Worm (Caenorhabditis elegans) whole organism, early embryonic: ENCODE measurements around the gene C13E3.1.

ENCODE experiments used
- B0310.2 ChIP-seq: sonication (generic microtip); optimal IDR thresholded peaks from 2 replicates; lab custom pipeline; 2016; ENCODE audit warnings: mild to moderate bottlenecking, missing genetic modification characterization, missing compliant biosample characterization
- F13C5.2 ChIP-seq: sonication (generic microtip); optimal IDR thresholded peaks from 2 replicates; lab custom pipeline; 2017; ENCODE audit warnings: mild to moderate bottlenecking, missing genetic modification characterization, inconsistent platforms, missing compliant biosample characterization
- aly-1 ChIP-seq: sonication (generic microtip); optimal IDR thresholded peaks from 2 replicates; lab custom pipeline; 2016; ENCODE audit warnings: missing genetic modification characterization, missing compliant biosample characterization
- ama-1 ChIP-seq: fragments of 150-350 bp; optimal IDR thresholded peaks from 2 replicates; lab custom pipeline; 2014
- ceh-13 ChIP-seq: fragments of 200-800 bp; sonication (Bioruptor generic); optimal IDR thresholded peaks from 2 replicates; lab custom pipeline; 2018; ENCODE audit warnings: mild to moderate bottlenecking, missing genetic modification characterization, missing compliant biosample characterization
- ceh-36 ChIP-seq: sonication (generic microtip); optimal IDR thresholded peaks from 2 replicates; lab custom pipeline; 2016; ENCODE audit warnings: missing genetic modification characterization, inconsistent platforms, missing compliant biosample characterization
- ets-7 ChIP-seq: sonication (generic microtip); optimal IDR thresholded peaks from 2 replicates; lab custom pipeline; 2016; ENCODE audit warnings: missing genotype, missing genetic modification characterization, missing compliant biosample characterization
- flt-1 ChIP-seq: fragments of 200-800 bp; sonication (Bioruptor generic); IDR thresholded peaks from 2 replicates; pipeline ENCODE4 v1.3.6; 2022; ENCODE audit warnings: missing genetic modification characterization, missing compliant biosample characterization
- hmbx-1 ChIP-seq: sonication (generic microtip); optimal IDR thresholded peaks from 2 replicates; lab custom pipeline; 2016; ENCODE audit warnings: mild to moderate bottlenecking, missing genetic modification characterization, missing compliant biosample characterization
- hmg-4 ChIP-seq: fragments of 200-800 bp; sonication (Bioruptor generic); optimal IDR thresholded peaks from 2 replicates; lab custom pipeline; 2018; ENCODE audit warnings: mild to moderate bottlenecking, missing genetic modification characterization, missing compliant biosample characterization
- hnd-1 ChIP-seq: sonication (generic microtip); optimal IDR thresholded peaks from 2 replicates; lab custom pipeline; 2016; ENCODE audit warnings: missing genetic modification characterization, missing compliant biosample characterization
- pes-1 ChIP-seq: fragments of 200-800 bp; sonication (Bioruptor generic); IDR thresholded peaks from 2 replicates; pipeline ENCODE4 v1.3.6; 2022; ENCODE audit warnings: missing genetic modification reagents, missing genetic modification characterization, missing compliant biosample characterization
- scrt-1 ChIP-seq: fragments of 200-800 bp; sonication (Bioruptor generic); IDR thresholded peaks from 2 replicates; pipeline ENCODE4 v1.3.6; 2022; ENCODE audit warnings: missing genetic modification characterization, missing compliant biosample characterization
- sea-1 ChIP-seq: fragments of 200-800 bp; sonication (Bioruptor generic); conservative IDR thresholded peaks from 2 replicates; pipeline ENCODE4 v1.3.6; 2022; ENCODE audit warnings: missing genetic modification characterization, missing compliant biosample characterization
- tbx-11 ChIP-seq: fragments of 200-800 bp; sonication (Bioruptor generic); IDR thresholded peaks from 2 replicates; pipeline ENCODE4 v1.3.6; 2022; ENCODE audit warnings: missing genetic modification characterization, missing compliant biosample characterization
- tbx-37 ChIP-seq: fragments of 200-800 bp; sonication (Bioruptor generic); conservative IDR thresholded peaks from 2 replicates; pipeline ENCODE4 v1.3.6; 2022; ENCODE audit warnings: missing genetic modification reagents, missing genetic modification characterization, missing compliant biosample characterization
- tra-4 ChIP-seq: sonication (generic microtip); optimal IDR thresholded peaks from 2 replicates; lab custom pipeline; 2017; ENCODE audit warnings: missing genetic modification characterization, missing compliant biosample characterization

The C13E3.1 gene

ce11 chrX:8919323-8919722 lies 26.4 kb downstream of the C13E3.1 start, which contains the start of gene nlp-14:
nlp-14 (minus strand) TSS chrX:8919423.
- no peak for TF ChIP-seq ceh-36
- TF ChIP-seq hnd-1 = no peak
- TF ChIP-seq flt-1 = no peak
- TF ChIP-seq ets-7 = no peak
- no peak for TF ChIP-seq hmg-4 (GFP tag; lab: Kevin White, UChicago)
- no peak for TF ChIP-seq pes-1 (GFP tag; lab: Robert Waterston, UW)
- no peak for TF ChIP-seq sea-1 (GFP tag; lab: Robert Waterston, UW)
- TF ChIP-seq tbx-11 (GFP tag; lab: Robert Waterston, UW) = no peak
- TF ChIP-seq scrt-1 (GFP tag; lab: Robert Waterston, UW) = no peak

- TF ChIP-seq scrt-1 (GFP tag; lab: Robert Waterston, UW) (no peak), ama-1 (no peak), ceh-13 (GFP tag; lab: Kevin White, UChicago) (no peak), ceh-36 (no peak), sea-1 (GFP tag; lab: Robert Waterston, UW) (no peak), F13C5.2 (tag; lab: Kevin White, UChicago) (no peak), hmg-4 (GFP tag; lab: Kevin White, UChicago) (no peak), ets-7 (no peak), tbx-37 (GFP tag; lab: Robert Waterston, UW) (no peak), tbx-11 (GFP tag; lab: Robert Waterston, UW) (no peak), aly-1 (no peak), hnd-1 (no peak)
These were observed 28.3 kb downstream of the C13E3.1 start for ce11 chrX:8921221-8921620.

- TF ChIP-seq scrt-1 (GFP tag; lab: Robert Waterston, UW) (no peak; the same call in 1 of the 2 replicates), ama-1 (no peak), sea-1 (GFP tag; lab: Robert Waterston, UW) (no peak), B0310.2 (peak; percentile 35), hmbx-1 (tag; lab: Kevin White, UChicago) (peak; percentile 18), hnd-1 (peak; percentile 4), tbx-11 (GFP tag; lab: Robert Waterston, UW) (peak; percentile 51; the same call in 1 of the 2 replicates), ceh-36 (no peak), ets-7 (no peak), flt-1 (peak; percentile 58), hmg-4 (GFP tag; lab: Kevin White, UChicago) (no peak), ceh-13 (GFP tag; lab: Kevin White, UChicago) (no peak), aly-1 (no peak), tbx-37 (GFP tag; lab: Robert Waterston, UW) (peak; percentile 65), tra-4 (no peak), F13C5.2 (tag; lab: Kevin White, UChicago) (peak; percentile 30), pes-1 (GFP tag; lab: Robert Waterston, UW) (peak; percentile 79)
These were observed 32.5 kb downstream of the C13E3.1 start for ce11 chrX:8925443-8925842.

- TF ChIP-seq ets-7 = no peak
- no peak for TF ChIP-seq F13C5.2 (tag; lab: Kevin White, UChicago)
- no peak for TF ChIP-seq tbx-37 (GFP tag; lab: Robert Waterston, UW)
- no peak for TF ChIP-seq ama-1
- TF ChIP-seq B0310.2 = no peak
- TF ChIP-seq scrt-1 (GFP tag; lab: Robert Waterston, UW) = no peak
- no peak for TF ChIP-seq hnd-1
These were observed 33.4 kb downstream of the C13E3.1 start for ce11 chrX:8926341-8926740.

DNA sequence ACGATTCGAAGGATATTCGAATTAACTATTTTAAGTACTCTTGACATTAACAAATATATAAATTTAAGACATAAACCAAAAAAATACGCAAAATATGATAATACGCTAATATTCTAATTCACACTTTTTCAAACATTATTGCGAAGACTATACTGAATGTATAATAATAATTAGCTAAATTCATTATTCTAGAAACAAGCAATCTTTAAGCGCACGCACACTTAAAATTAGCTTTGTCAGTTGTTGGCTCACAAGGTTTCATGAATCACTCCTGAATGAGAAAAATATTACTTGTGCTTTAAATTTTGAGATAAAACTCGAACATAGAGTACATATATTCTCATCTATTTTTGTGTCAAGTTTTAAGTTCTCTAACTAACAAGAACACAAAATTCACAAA lies 34.0 kb downstream of the C13E3.1 start:
- TF ChIP-seq hmg-4 (GFP tag; lab: Kevin White, UChicago) (no peak), sea-1 (GFP tag; lab: Robert Waterston, UW) (no peak), ceh-36 (no peak), pes-1 (GFP tag; lab: Robert Waterston, UW) (no peak), B0310.2 (no peak), aly-1 (no peak), tra-4 (no peak), ceh-13 (GFP tag; lab: Kevin White, UChicago) (no peak), scrt-1 (GFP tag; lab: Robert Waterston, UW) (no peak), hnd-1 (no peak)

ce11 chrX:8929688-8930087 lies 36.8 kb downstream of the C13E3.1 start:
- no peak for TF ChIP-seq scrt-1 (GFP tag; lab: Robert Waterston, UW)
- no peak for TF ChIP-seq B0310.2
- no peak for TF ChIP-seq ama-1
- no peak for TF ChIP-seq hmg-4 (GFP tag; lab: Kevin White, UChicago)
- TF ChIP-seq pes-1 (GFP tag; lab: Robert Waterston, UW) = no peak
- TF ChIP-seq ceh-13 (GFP tag; lab: Kevin White, UChicago) = no peak
- TF ChIP-seq hnd-1 = no peak
- TF ChIP-seq tbx-11 (GFP tag; lab: Robert Waterston, UW) = no peak

- TF ChIP-seq hmg-4 (GFP tag; lab: Kevin White, UChicago) (no peak), tbx-11 (GFP tag; lab: Robert Waterston, UW) (no peak), aly-1 (no peak), ceh-13 (GFP tag; lab: Kevin White, UChicago) (no peak), hmbx-1 (tag; lab: Kevin White, UChicago) (no peak), F13C5.2 (tag; lab: Kevin White, UChicago) (no peak), tra-4 (no peak), pes-1 (GFP tag; lab: Robert Waterston, UW) (no peak)
These were observed 38.0 kb downstream of the C13E3.1 start, which contains the start of gene acs-22 for ce11 chrX:8930879-8931278. acs-22 (plus strand) TSS chrX:8931179.

- no peak for TF ChIP-seq B0310.2
- TF ChIP-seq ceh-36 = no peak
- TF ChIP-seq F13C5.2 (tag; lab: Kevin White, UChicago) = no peak
- no peak for TF ChIP-seq pes-1 (GFP tag; lab: Robert Waterston, UW)
- no peak for TF ChIP-seq tra-4
- TF ChIP-seq hmbx-1 (tag; lab: Kevin White, UChicago) = no peak
- TF ChIP-seq flt-1 = no peak
These were observed 38.7 kb downstream of the C13E3.1 start for ce11 chrX:8931647-8932046.
